Worm (Caenorhabditis elegans): Measurements from ENCODE around the gene C34H4.1.
A peak's percentile ranks its signal among the peaks of the same experiment; 100 is the strongest.

The C34H4.1 gene

DNA sequence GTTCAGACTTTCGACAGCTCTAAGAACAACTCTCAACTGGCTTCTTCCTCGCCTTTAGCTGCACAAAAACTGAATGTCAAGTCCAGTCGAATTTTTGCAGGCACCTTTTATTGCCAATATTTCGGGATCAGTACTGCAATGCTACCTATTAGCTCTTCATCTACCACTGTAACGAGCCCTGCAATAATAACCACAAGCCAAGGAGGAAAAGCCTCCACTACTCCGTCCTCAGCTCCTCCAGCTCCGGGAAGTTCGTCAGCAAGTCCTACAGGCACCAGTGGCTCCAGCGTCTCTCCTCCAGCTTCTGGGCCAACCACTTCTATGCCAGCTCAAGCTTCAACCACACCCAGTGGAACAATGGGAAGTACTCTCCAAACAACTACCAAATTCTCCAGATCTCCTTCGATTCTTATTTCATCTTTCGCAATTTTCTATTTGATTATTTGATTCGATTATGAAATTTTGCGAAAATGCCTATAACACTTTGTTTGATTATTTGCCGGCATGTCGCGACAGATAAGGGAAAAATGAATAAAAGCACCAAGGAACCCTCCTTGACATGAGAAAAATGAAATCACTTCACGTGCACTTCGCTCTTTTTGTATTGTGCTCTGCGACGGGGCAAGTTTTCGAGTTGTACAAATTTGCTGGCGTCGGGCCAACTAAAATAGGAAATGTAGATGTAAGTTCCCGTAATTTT, at the start of gene C34H4.1 (continued):
- no peak for TF ChIP-seq nhr-25 (tag; optimal IDR thresholded peaks at IDR 0.05; ENCODE audit: borderline replicate concordance, insufficient read depth)
- no peak for TF ChIP-seq spr-1 (tag; optimal IDR thresholded peaks at IDR 0.05)
- TF ChIP-seq mdl-1 (tag; optimal IDR thresholded peaks at IDR 0.05): no peak
- TF ChIP-seq lir-3 (tag; optimal IDR thresholded peaks at IDR 0.05): no peak
- TF ChIP-seq Y48G9A.11 (GFP tag; IDR thresholded peaks at IDR 0.05): no peak
- no peak for TF ChIP-seq egl-43 (GFP tag; IDR thresholded peaks at IDR 0.05)
- no peak for TF ChIP-seq fos-1 (tag; optimal IDR thresholded peaks at IDR 0.05)
- TF ChIP-seq unc-39 (tag; optimal IDR thresholded peaks at IDR 0.05): no peak
- no peak for TF ChIP-seq saeg-2 (GFP tag; IDR thresholded peaks at IDR 0.05)
- no peak for TF ChIP-seq daf-12 (tag; optimal IDR thresholded peaks at IDR 0.05)
- TF ChIP-seq mdt-29 (GFP tag; IDR thresholded peaks at IDR 0.05): no peak
- TF ChIP-seq ceh-20 (GFP tag; IDR thresholded peaks at IDR 0.05): no peak
- no peak for TF ChIP-seq ztf-11 (tag; optimal IDR thresholded peaks at IDR 0.05)
- no peak for TF ChIP-seq tag-97 (GFP tag; IDR thresholded peaks at IDR 0.05)
- no peak for TF ChIP-seq nhr-11 (tag; optimal IDR thresholded peaks at IDR 0.05)
- no peak for TF ChIP-seq mes-2 (tag; optimal IDR thresholded peaks at IDR 0.05; ENCODE audit: poor library complexity, severe bottlenecking)
- peak; percentile 53 for TF ChIP-seq aha-1 (tag)
- no peak for TF ChIP-seq hlh-30 (tag; optimal IDR thresholded peaks at IDR 0.05; ENCODE audit: insufficient read depth)
- TF ChIP-seq unc-62 (GFP tag; optimal IDR thresholded peaks at IDR 0.05 in 1 of 2): peak in 1 of 2 experiments; percentile 82
- no peak for TF ChIP-seq unc-62 (tag; optimal IDR thresholded peaks at IDR 0.05)
- peak; percentile 19 for TF ChIP-seq hlh-11 (tag; optimal IDR thresholded peaks at IDR 0.05)
- no peak for TF ChIP-seq arid-1 (GFP tag; conservative IDR thresholded peaks at IDR 0.05)
- no peak for TF ChIP-seq snpc-1.2 (GFP tag; IDR thresholded peaks at IDR 0.05)
- no peak for TF ChIP-seq rbr-2 (tag; optimal IDR thresholded peaks at IDR 0.05)
- TF ChIP-seq nhr-237 (tag; optimal IDR thresholded peaks at IDR 0.05): no peak
- no peak for TF ChIP-seq dpl-1 (GFP tag; optimal IDR thresholded peaks at IDR 0.05)
- no peak for TF ChIP-seq ctbp-1 (GFP tag; IDR thresholded peaks at IDR 0.05)
- no peak for TF ChIP-seq pha-4 (GFP tag; IDR thresholded peaks at IDR 0.05)
- TF ChIP-seq pha-4 (tag; optimal IDR thresholded peaks at IDR 0.05): no peak
- TF ChIP-seq pqm-1 (tag; optimal IDR thresholded peaks at IDR 0.05): peak; percentile 66

ce11 chrIV:1510241-1510640, 45.1 kb upstream of the C34H4.1 start, which contains the start of gene txt-4:
Gene txt-4 (plus strand): TSS chrIV:1510564.
- TF ChIP-seq dve-1 (tag; optimal IDR thresholded peaks at IDR 0.05; ENCODE audit: insufficient read depth) (peak; percentile 23), nhr-28 (tag; optimal IDR thresholded peaks at IDR 0.05) (peak; percentile 35), pqm-1 (tag; optimal IDR thresholded peaks at IDR 0.05) (peak; percentile 22), dmd-6 (GFP tag; IDR thresholded peaks at IDR 0.05) (peak; percentile 62), vab-7 (GFP tag; IDR thresholded peaks at IDR 0.05) (no peak), php-3 (GFP tag; IDR thresholded peaks at IDR 0.05) (peak; percentile 77), lin-38 (GFP tag; IDR thresholded peaks at IDR 0.05) (no peak), spr-1 (tag; optimal IDR thresholded peaks at IDR 0.05) (no peak), daf-16 (GFP tag; optimal IDR thresholded peaks at IDR 0.05) (no peak), daf-16 (tag; optimal IDR thresholded peaks at IDR 0.05) (peak; percentile 61), lsy-2 (tag; optimal IDR thresholded peaks at IDR 0.05) (peak in 1 of 2 experiments; percentile 11)

ce11 chrIV:1512944-1513343, 42.4 kb upstream of the C34H4.1 start:
- TF ChIP-seq ctbp-1 (GFP tag; IDR thresholded peaks at IDR 0.05): no peak
- peak; percentile 54 for TF ChIP-seq aha-1 (tag)
